Fruit fly (Drosophila melanogaster): ENCODE data around the gene CG1316.

CG1316 gene

DNA sequence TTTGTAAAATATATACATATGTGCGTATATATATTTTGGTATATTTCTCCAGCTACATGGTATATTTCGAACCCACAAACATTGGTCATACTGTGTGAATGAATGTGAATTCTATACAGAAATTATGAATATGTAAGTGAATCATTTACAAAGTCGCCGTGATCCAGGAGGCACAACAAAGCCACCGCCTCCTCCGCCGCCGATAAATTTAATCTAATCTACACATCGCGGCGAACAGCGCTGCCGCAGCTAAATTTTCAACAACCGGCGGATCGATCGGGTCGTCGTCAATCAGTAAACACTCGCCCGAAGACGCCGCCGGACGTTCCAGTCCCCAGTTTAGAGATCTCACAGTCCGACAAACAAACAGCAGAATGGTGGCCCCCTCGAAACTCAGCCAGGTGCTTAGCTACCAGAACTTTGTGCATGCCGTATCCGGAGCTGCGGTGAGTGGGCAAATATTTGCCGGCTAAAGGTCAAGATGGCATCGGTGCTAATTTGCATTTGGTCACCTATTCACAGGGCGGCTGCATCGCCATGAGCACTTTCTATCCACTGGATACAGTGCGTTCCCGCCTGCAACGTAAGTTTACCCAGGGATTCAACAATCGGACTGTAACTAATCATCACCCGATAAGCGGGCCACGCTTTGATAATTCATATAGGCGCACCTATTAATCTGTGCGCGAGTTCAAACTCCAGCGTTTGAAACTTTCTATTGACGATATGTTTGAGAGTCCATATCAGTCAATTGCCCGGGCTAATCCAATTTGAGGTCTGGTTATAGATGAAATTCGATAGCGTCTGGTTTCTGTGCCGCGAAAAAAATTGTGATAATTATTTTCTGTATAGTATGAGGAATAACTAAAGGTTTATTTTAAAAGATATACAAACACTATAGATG, 35.3 kb downstream of the CG1316 start, which contains the start of gene PMP34 (continued):
- TF ChIP-seq Nf-YA (GFP tag; IDR thresholded peaks at IDR 0.05), result no peak
- TF ChIP-seq E2f2 (GFP tag; IDR thresholded peaks at IDR 0.05), result peak; percentile 11; the same call in 1 of the 2 replicates
- peak; percentile 69 for TF ChIP-seq MBD-R2 (GFP tag; IDR thresholded peaks at IDR 0.05)
- no peak for TF ChIP-seq fd3F (GFP tag; optimal IDR thresholded peaks at IDR 0.05)
- TF ChIP-seq grn (GFP tag; optimal IDR thresholded peaks at IDR 0.05), result peak; percentile 83
- TF ChIP-seq Jarid2 (GFP tag; optimal IDR thresholded peaks at IDR 0.05), result peak; percentile 31
- TF ChIP-seq CG2199 (GFP tag; IDR thresholded peaks at IDR 0.05), result 0 out of 3 replicates have a peak, but pooled peaks have one; percentile 29
- no peak for TF ChIP-seq CG1024 (GFP tag; IDR thresholded peaks at IDR 0.05)
- no peak for TF ChIP-seq btn (GFP tag; optimal IDR thresholded peaks at IDR 0.05)
- TF ChIP-seq CG9876 (GFP tag; optimal IDR thresholded peaks at IDR 0.05), result no peak
- no peak for TF ChIP-seq CG17186 (GFP tag; optimal IDR thresholded peaks at IDR 0.05)
- TF ChIP-seq fru (optimal IDR thresholded peaks at IDR 0.05), result no peak
- peak; percentile 24 for TF ChIP-seq CG4617 (GFP tag; optimal IDR thresholded peaks at IDR 0.05; ENCODE audit: borderline replicate concordance)
- peak; percentile 45 for TF ChIP-seq CG34376 (GFP tag; optimal IDR thresholded peaks at IDR 0.05)
- peak; percentile 87 for TF ChIP-seq CG12769 (tag; optimal IDR thresholded peaks at IDR 0.05)
- TF ChIP-seq hb (GFP tag; IDR thresholded peaks at IDR 0.05; ENCODE audit: partially characterized antibody), result no peak
- peak; percentile 40; the same call in 1 of the 3 replicates for TF ChIP-seq CG34422 (GFP tag; IDR thresholded peaks at IDR 0.05)
- TF ChIP-seq stwl (tag; optimal IDR thresholded peaks at IDR 0.05), result peak; percentile 69
- TF ChIP-seq MESR4 (GFP tag; optimal IDR thresholded peaks at IDR 0.05), result peak; percentile 64
- no peak for TF ChIP-seq sima (GFP tag; optimal IDR thresholded peaks at IDR 0.05)
- TF ChIP-seq hkb (optimal IDR thresholded peaks at IDR 0.05), result no peak
- TF ChIP-seq hkb (GFP tag; IDR thresholded peaks at IDR 0.05), result 0 out of 2 replicates have a peak, but pooled peaks have one; percentile 17
- peak; percentile 46 for TF ChIP-seq CG9797 (GFP tag; optimal IDR thresholded peaks at IDR 0.05)
- TF ChIP-seq CG18476 (GFP tag; optimal IDR thresholded peaks at IDR 0.05), result no peak
- TF ChIP-seq CG13123 (GFP tag; optimal IDR thresholded peaks at IDR 0.05), result no peak
- TF ChIP-seq Deaf1 (tag; optimal IDR thresholded peaks at IDR 0.05), result peak; percentile 89
- peak; percentile 34 for TF ChIP-seq YL-1 (GFP tag; optimal IDR thresholded peaks at IDR 0.05)
- TF ChIP-seq z (GFP tag; IDR thresholded peaks at IDR 0.05), result 0 out of 3 replicates have a peak, but pooled peaks have one; percentile 22
- TF ChIP-seq emc (GFP tag; optimal IDR thresholded peaks at IDR 0.05), result no peak
- TF ChIP-seq gfzf (GFP tag; optimal IDR thresholded peaks at IDR 0.05), result peak; percentile 63
- peak; percentile 33 for TF ChIP-seq CG12659 (GFP tag; optimal IDR thresholded peaks at IDR 0.05)
- no peak for TF ChIP-seq ara (GFP tag; IDR thresholded peaks at IDR 0.05)
- TF ChIP-seq pzg (GFP tag; optimal IDR thresholded peaks at IDR 0.05), result peak; percentile 25
- TF ChIP-seq Dbx (GFP tag; IDR thresholded peaks at IDR 0.05), result 0 out of 3 replicates have a peak, but pooled peaks have one; percentile 18
- TF ChIP-seq maf-S (GFP tag; optimal IDR thresholded peaks at IDR 0.05), result no peak
- TF ChIP-seq pfk (GFP tag; optimal IDR thresholded peaks at IDR 0.05), result no peak

DNA sequence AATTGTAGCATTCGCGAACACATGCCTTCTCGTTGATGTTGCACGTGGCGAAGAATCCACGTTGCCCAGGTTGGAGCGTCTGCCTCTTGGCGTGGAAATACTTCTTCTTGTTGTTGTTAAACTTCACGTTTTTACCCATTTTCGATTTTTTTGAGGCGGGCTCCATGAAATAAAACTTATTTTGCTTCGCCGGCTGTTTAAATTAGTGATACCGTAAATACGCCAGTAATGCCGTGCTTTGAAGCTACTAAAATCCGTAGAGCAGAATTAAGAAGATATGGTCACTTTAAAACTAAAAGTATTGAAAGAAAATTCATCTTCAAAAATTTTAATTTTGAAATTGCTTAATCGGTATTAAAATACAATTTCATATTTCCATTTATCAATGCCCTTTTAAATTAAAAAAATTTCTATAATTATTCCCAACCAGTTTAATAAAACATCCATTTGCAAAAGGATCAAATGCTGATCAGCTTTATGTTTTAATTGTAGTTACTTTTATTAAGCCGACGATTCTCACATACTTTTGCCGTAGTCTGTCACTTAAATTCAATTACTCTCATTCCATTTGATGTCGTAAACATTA, 38.5 kb downstream of the CG1316 start, which contains the start of gene CG15014:
Gene CG15014, minus strand, starts transcription at position 228 of the 586 bp plus-strand sequence.
- TF ChIP-seq sens (GFP tag), result peak; percentile 86
- no peak for TF ChIP-seq seq (GFP tag; IDR thresholded peaks at IDR 0.05)
- peak; percentile 29; the same call in 1 of the 2 replicates for TF ChIP-seq CG13287 (GFP tag; IDR thresholded peaks at IDR 0.05; ENCODE audit: partially characterized antibody)
- TF ChIP-seq lola (GFP tag; optimal IDR thresholded peaks at IDR 0.05), result no peak
- no peak for TF ChIP-seq CG31365 (tag; optimal IDR thresholded peaks at IDR 0.05)
- peak; percentile 43 for TF ChIP-seq dm (GFP tag; optimal IDR thresholded peaks at IDR 0.05)
- TF ChIP-seq YL-1 (GFP tag; optimal IDR thresholded peaks at IDR 0.05), result peak; percentile 48
- peak; percentile 40 for TF ChIP-seq MESR4 (GFP tag; optimal IDR thresholded peaks at IDR 0.05)
- no peak for TF ChIP-seq kah (GFP tag; optimal IDR thresholded peaks at IDR 0.05)
- peak; percentile 16; the same call in 1 of the 3 replicates for TF ChIP-seq CG34422 (GFP tag; IDR thresholded peaks at IDR 0.05)
- TF ChIP-seq zf30C (GFP tag; optimal IDR thresholded peaks at IDR 0.05), result no peak
- no peak for TF ChIP-seq CG14965 (GFP tag; optimal IDR thresholded peaks at IDR 0.05; ENCODE audit: borderline replicate concordance)
- TF ChIP-seq nau (GFP tag; optimal IDR thresholded peaks at IDR 0.05), result no peak
- peak; percentile 34 for TF ChIP-seq CG10267 (tag; optimal IDR thresholded peaks at IDR 0.05)
- no peak for TF ChIP-seq NC2β (GFP tag; optimal IDR thresholded peaks at IDR 0.05)
- no peak for TF ChIP-seq CG11093 (GFP tag; IDR thresholded peaks at IDR 0.05)
- peak; percentile 14; the same call in 1 of the 2 replicates for TF ChIP-seq E2f2 (GFP tag; IDR thresholded peaks at IDR 0.05)
